Worm (Caenorhabditis elegans) whole organism, L1 larva: ENCODE results near the gene his-41.

ENCODE experiments used
- C04F5.9 ChIP-seq: sonication (generic microtip); optimal IDR thresholded peaks from 2 replicates; lab custom pipeline; 2016; ENCODE audit warnings: missing genetic modification characterization, missing compliant biosample characterization
- C16A3.4 ChIP-seq: fragments of 150-350 bp; optimal IDR thresholded peaks from 2 replicates; lab custom pipeline; 2014; ENCODE audit warnings: missing biosample characterization, missing genetic modification characterization
- C34B4.2 ChIP-seq: sonication (generic microtip); optimal IDR thresholded peaks from 2 replicates; lab custom pipeline; 2017; ENCODE audit warnings: mild to moderate bottlenecking, missing genetic modification characterization, missing compliant biosample characterization
- Y116A8C.19 ChIP-seq: sonication (generic microtip); optimal IDR thresholded peaks from 2 replicates; lab custom pipeline; 2016; ENCODE audit warnings: missing compliant biosample characterization, missing genetic modification characterization, borderline replicate concordance
- aha-1 ChIP-seq: fragments of 150-350 bp; optimal IDR thresholded peaks from 2 replicates; lab custom pipeline; 2014; ENCODE audit warnings: missing biosample characterization, missing genetic modification characterization
- aly-2 ChIP-seq: fragments of 150-350 bp; optimal IDR thresholded peaks from 2 replicates; lab custom pipeline; 2014; ENCODE audit warnings: missing biosample characterization, missing genetic modification characterization
- ceh-63 ChIP-seq: fragments of 200-800 bp; sonication (Bioruptor generic); optimal IDR thresholded peaks from 2 replicates; lab custom pipeline; 2018; ENCODE audit warnings: mild to moderate bottlenecking, missing genetic modification characterization, missing compliant biosample characterization
- ceh-8 ChIP-seq: fragments of 200-800 bp; sonication (Bioruptor generic); optimal IDR thresholded peaks from 2 replicates; lab custom pipeline; 2018; ENCODE audit warnings: mild to moderate bottlenecking, missing genetic modification characterization, moderate library complexity, missing compliant biosample characterization
- ceh-82 ChIP-seq, 3 experiments: fragments of 150-350 bp in 1 of 3; sonication (generic microtip) in 2 of 3; optimal IDR thresholded peaks; 2 replicates each; lab custom pipeline; 2014 to 2017; ENCODE audit warnings: missing biosample characterization in 3 of 3, missing genetic modification characterization in 3 of 3
- dsc-1 ChIP-seq: sonication (generic microtip); optimal IDR thresholded peaks from 2 replicates; lab custom pipeline; 2016; ENCODE audit warnings: mild to moderate bottlenecking, missing genetic modification characterization, missing compliant biosample characterization
- efl-3 ChIP-seq: fragments of 200-800 bp; sonication (Bioruptor generic); optimal IDR thresholded peaks from 2 replicates; lab custom pipeline; 2018; ENCODE audit warnings: mild to moderate bottlenecking, missing genetic modification characterization, missing compliant biosample characterization
- fkh-4 ChIP-seq: sonication (generic microtip); optimal IDR thresholded peaks from 2 replicates; lab custom pipeline; 2016; ENCODE audit warnings: missing compliant biosample characterization, missing genetic modification characterization, borderline replicate concordance
- fkh-8 ChIP-seq: sonication (generic microtip); optimal IDR thresholded peaks from 2 replicates; lab custom pipeline; 2016; ENCODE audit warnings: mild to moderate bottlenecking, missing genetic modification characterization, missing compliant biosample characterization
- hlh-17 ChIP-seq: fragments of 200-800 bp; sonication (Bioruptor generic); optimal IDR thresholded peaks from 2 replicates; lab custom pipeline; 2018; ENCODE audit warnings: missing genetic modification characterization, mild to moderate bottlenecking, missing compliant biosample characterization, moderate library complexity, borderline replicate concordance
- hpl-2 ChIP-seq: fragments of 150-350 bp; optimal IDR thresholded peaks from 2 replicates; lab custom pipeline; 2014; ENCODE audit warnings: missing biosample characterization, missing genetic modification reagents, missing genetic modification characterization
- jun-1 ChIP-seq: fragments of 150-350 bp; optimal IDR thresholded peaks from 2 replicates; lab custom pipeline; 2014; ENCODE audit warnings: missing biosample characterization, missing genetic modification reagents, missing genetic modification characterization
- lin-15B ChIP-seq: fragments of 150-350 bp; sonication (generic microtip); optimal IDR thresholded peaks from 3 replicates; lab custom pipeline; 2014; ENCODE audit warnings: missing biosample characterization, missing genetic modification characterization
- lin-35 ChIP-seq, 2 experiments: fragments of 150-350 bp; optimal IDR thresholded peaks; 2 replicates each; lab custom pipeline; 2014; ENCODE audit warnings: missing biosample characterization in 2 of 2, missing genetic modification characterization in 2 of 2, missing genetic modification reagents in 2 of 2
- lir-3 ChIP-seq: sonication (generic microtip); optimal IDR thresholded peaks from 2 replicates; lab custom pipeline; 2016; ENCODE audit warnings: mild to moderate bottlenecking, missing genetic modification characterization, moderate library complexity, missing compliant biosample characterization; ENCODE audit not compliant: poor library complexity
- mab-9 ChIP-seq: fragments of 200-800 bp; sonication (Bioruptor generic); IDR thresholded peaks from 2 replicates; pipeline ENCODE4 v1.3.6; 2022; ENCODE audit warnings: missing genetic modification reagents, missing genetic modification characterization, missing compliant biosample characterization
- mdl-1 ChIP-seq, 2 experiments: fragments of 150-350 bp; optimal IDR thresholded peaks; 2 replicates each; lab custom pipeline; 2014 to 2017; ENCODE audit warnings: missing biosample characterization in 2 of 2, missing genetic modification characterization in 2 of 2, inconsistent platforms in 1 of 2
- mef-2 ChIP-seq: fragments of 150-350 bp; optimal IDR thresholded peaks from 2 replicates; lab custom pipeline; 2014; ENCODE audit warnings: missing biosample characterization, missing genetic modification characterization
- nhr-12 ChIP-seq: sonication (generic microtip); optimal IDR thresholded peaks from 2 replicates; lab custom pipeline; 2017; ENCODE audit warnings: missing biosample characterization, missing genetic modification characterization
- nhr-20 ChIP-seq: sonication (generic microtip); optimal IDR thresholded peaks from 2 replicates; lab custom pipeline; 2016; ENCODE audit warnings: mild to moderate bottlenecking, missing genetic modification characterization, missing compliant biosample characterization
- nhr-237 ChIP-seq: fragments of 150-350 bp; optimal IDR thresholded peaks from 2 replicates; lab custom pipeline; 2014; ENCODE audit warnings: missing biosample characterization, missing genetic modification characterization
- nhr-28 ChIP-seq: fragments of 150-350 bp; optimal IDR thresholded peaks from 2 replicates; lab custom pipeline; 2014; ENCODE audit warnings: missing biosample characterization, missing genetic modification characterization
- nhr-76 ChIP-seq: sonication (generic microtip); optimal IDR thresholded peaks from 2 replicates; lab custom pipeline; 2017; ENCODE audit warnings: missing biosample characterization, missing genetic modification characterization
- nhr-84 ChIP-seq: sonication (generic microtip); optimal IDR thresholded peaks from 2 replicates; lab custom pipeline; 2017; ENCODE audit warnings: missing biosample characterization, missing genetic modification characterization
- nhr-85 ChIP-seq: sonication (generic microtip); peaks from one replicate; lab custom pipeline; 2016; ENCODE audit warnings: missing genetic modification characterization, inconsistent platforms, missing compliant biosample characterization
- nhr-90 ChIP-seq: sonication (generic microtip); optimal IDR thresholded peaks from 2 replicates; lab custom pipeline; 2016; ENCODE audit warnings: mild to moderate bottlenecking, missing genetic modification characterization, missing compliant biosample characterization; ENCODE audit not compliant: poor library complexity
- pag-3 ChIP-seq: sonication (generic microtip); optimal IDR thresholded peaks from 2 replicates; lab custom pipeline; 2017; ENCODE audit warnings: missing genetic modification characterization, mild to moderate bottlenecking, missing compliant biosample characterization, antibody characterized with exemption, borderline replicate concordance; ENCODE audit not compliant: insufficient read depth
- pax-3 ChIP-seq: fragments of 200-800 bp; sonication (Bioruptor generic); optimal IDR thresholded peaks from 2 replicates; lab custom pipeline; 2018; ENCODE audit warnings: mild to moderate bottlenecking, missing genetic modification characterization, moderate library complexity, missing compliant biosample characterization
- snpc-4 ChIP-seq: fragments of 150-350 bp; optimal IDR thresholded peaks from 2 replicates; lab custom pipeline; 2014; ENCODE audit warnings: missing biosample characterization, missing genetic modification characterization
- tlp-1 ChIP-seq: fragments of 150-350 bp; optimal IDR thresholded peaks from 2 replicates; lab custom pipeline; 2014; ENCODE audit warnings: missing biosample characterization, missing genetic modification characterization
- unc-62 ChIP-seq: fragments of 150-350 bp; optimal IDR thresholded peaks from 2 replicates; lab custom pipeline; 2014; ENCODE audit warnings: missing biosample characterization, missing genetic modification reagents, missing genetic modification characterization
- unc-98 ChIP-seq: fragments of 200-800 bp; sonication (Bioruptor generic); IDR thresholded peaks from 2 replicates; pipeline ENCODE4 v1.3.6; 2022; ENCODE audit warnings: missing genetic modification characterization, missing compliant biosample characterization
- vab-15 ChIP-seq: sonication (generic microtip); optimal IDR thresholded peaks from 2 replicates; lab custom pipeline; 2017; ENCODE audit warnings: missing genotype, mild to moderate bottlenecking, missing genetic modification characterization, missing compliant biosample characterization
- zag-1 ChIP-seq: fragments of 150-350 bp; optimal IDR thresholded peaks from 2 replicates; lab custom pipeline; 2014; ENCODE audit warnings: missing biosample characterization, missing genetic modification characterization
- zip-4 ChIP-seq: fragments of 200-800 bp; sonication (Bioruptor generic); optimal IDR thresholded peaks from 2 replicates; lab custom pipeline; 2018; ENCODE audit warnings: mild to moderate bottlenecking, missing genetic modification characterization, moderate library complexity, missing compliant biosample characterization

his-41 gene

DNA sequence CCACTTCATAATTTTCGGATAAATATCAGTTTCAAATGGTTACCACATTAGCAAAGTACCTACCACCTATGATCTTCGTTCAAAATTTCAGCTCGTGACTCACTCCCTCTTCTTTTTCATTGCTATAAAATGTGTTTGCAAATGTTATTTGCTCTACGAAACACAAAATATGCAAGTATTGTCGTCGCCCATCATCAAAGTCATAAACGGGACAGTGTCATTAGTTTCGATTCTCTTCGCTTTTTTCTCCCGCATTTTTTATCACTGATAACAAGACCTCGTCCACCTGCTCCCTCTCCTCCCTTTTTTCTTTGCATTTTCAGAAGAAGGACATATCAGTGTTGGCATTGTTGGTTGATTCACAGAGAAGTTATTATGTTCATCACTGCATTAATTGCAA is 18.9 kb upstream of the his-41 start, which contains the start of gene C50F4.1 (continued):
- no peak for TF ChIP-seq jun-1
- TF ChIP-seq mab-9 (GFP tag; lab: Robert Waterston, UW) = no peak
- no peak for TF ChIP-seq C16A3.4 (tag; lab: Kevin White, UChicago)
- TF ChIP-seq C04F5.9 (tag; lab: Kevin White, UChicago) = no peak
- TF ChIP-seq dsc-1 = no peak
- no peak for TF ChIP-seq nhr-85 (tag; lab: Kevin White, UChicago)
- no peak for TF ChIP-seq nhr-84 (tag; lab: Kevin White, UChicago)
- TF ChIP-seq Y116A8C.19 (tag; lab: Kevin White, UChicago) = no peak
- TF ChIP-seq mdl-1 (tag; optimal IDR thresholded peaks at IDR 0.05; lab: Kevin White, UChicago) = no peak
- TF ChIP-seq lin-35 (GFP tag; optimal IDR thresholded peaks at IDR 0.05; lab: Kevin White, UChicago) = peak in 1 of 2 experiments; percentile 7
- TF ChIP-seq aly-2 (tag; lab: Kevin White, UChicago) = no peak
- no peak for TF ChIP-seq hpl-2

DNA sequence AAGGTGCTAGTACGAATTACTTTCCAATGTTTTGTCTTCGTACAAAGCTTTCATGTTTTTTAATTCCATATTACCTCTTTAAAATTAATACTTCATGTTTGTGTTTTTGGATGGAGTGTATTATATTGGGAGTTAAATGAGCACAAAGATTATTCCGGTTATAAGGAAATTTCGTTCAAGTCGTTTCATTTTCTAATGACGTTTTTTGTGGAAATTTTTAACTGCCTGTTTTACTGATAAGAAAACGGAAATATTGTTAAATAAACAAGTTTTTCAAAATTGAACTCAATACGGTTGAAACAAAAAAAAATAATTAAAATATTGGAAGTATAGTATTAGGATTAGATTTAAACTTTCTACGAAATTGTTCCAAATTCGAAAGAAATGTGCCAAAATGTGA is 18.0 kb upstream of the his-41 start:
- TF ChIP-seq nhr-20 (tag; lab: Kevin White, UChicago) (no peak), tlp-1 (tag; lab: Kevin White, UChicago) (no peak), ceh-8 (no peak), mdl-1 (tag; optimal IDR thresholded peaks at IDR 0.05; lab: Kevin White, UChicago) (no peak), nhr-90 (no peak), Y116A8C.19 (tag; lab: Kevin White, UChicago) (no peak), hlh-17 (no peak), aha-1 (tag; lab: Kevin White, UChicago) (no peak), nhr-28 (tag; lab: Kevin White, UChicago) (no peak), vab-15 (tag; lab: Kevin White, UChicago) (no peak), lin-15B (tag; lab: Kevin White, UChicago) (no peak), zip-4 (GFP tag; lab: Kevin White, UChicago) (no peak), pax-3 (tag; lab: Kevin White, UChicago) (no peak), snpc-4 (tag; lab: Kevin White, UChicago) (no peak), mef-2 (tag; lab: Kevin White, UChicago) (no peak), ceh-63 (GFP tag; lab: Kevin White, UChicago) (no peak), unc-98 (no peak)

DNA sequence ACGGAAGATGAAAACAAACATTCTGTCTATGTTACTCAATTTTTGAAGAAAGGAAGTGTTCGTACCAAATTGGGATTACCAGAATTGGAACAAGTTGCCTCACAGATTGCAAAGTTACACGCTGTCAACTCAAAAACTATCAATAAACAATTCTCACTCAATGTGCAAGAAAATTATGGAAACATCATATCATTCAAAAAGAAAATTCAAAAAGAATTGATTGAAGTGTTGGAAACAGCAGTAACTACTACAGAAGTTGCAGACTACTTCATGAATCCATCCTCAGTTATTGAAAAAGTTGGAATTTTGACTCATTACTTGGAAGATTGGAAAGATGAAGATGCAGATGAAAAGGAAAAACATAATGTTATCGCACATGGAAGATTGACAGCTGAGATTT is 17.4 kb upstream of the his-41 start:
- TF ChIP-seq lir-3 = no peak
- TF ChIP-seq efl-3 = no peak
- no peak for TF ChIP-seq pag-3
- no peak for TF ChIP-seq unc-62 (GFP tag; lab: Kevin White, UChicago)
- no peak for TF ChIP-seq C34B4.2
- TF ChIP-seq ceh-63 (GFP tag; lab: Kevin White, UChicago) = no peak
- no peak for TF ChIP-seq lin-15B (tag; lab: Kevin White, UChicago)
- no peak for TF ChIP-seq fkh-8 (tag; lab: Kevin White, UChicago)
- no peak for TF ChIP-seq dsc-1
- no peak for TF ChIP-seq nhr-237
- no peak for TF ChIP-seq mab-9 (GFP tag; lab: Robert Waterston, UW)
- TF ChIP-seq nhr-12 = no peak
- no peak for TF ChIP-seq lin-35 (GFP tag; optimal IDR thresholded peaks at IDR 0.05; lab: Kevin White, UChicago)
- TF ChIP-seq zag-1 (tag; lab: Kevin White, UChicago) = no peak
- no peak for TF ChIP-seq nhr-76 (tag; lab: Kevin White, UChicago)
- no peak for TF ChIP-seq ceh-82 (tag; optimal IDR thresholded peaks at IDR 0.05; lab: Kevin White, UChicago)
- no peak for TF ChIP-seq hlh-17
- TF ChIP-seq fkh-4 (tag; lab: Kevin White, UChicago) = no peak
- TF ChIP-seq tlp-1 (tag; lab: Kevin White, UChicago) = no peak
